Fruit fly (Drosophila melanogaster): ENCODE data around the gene CG13004.

CG13004 gene

DNA sequence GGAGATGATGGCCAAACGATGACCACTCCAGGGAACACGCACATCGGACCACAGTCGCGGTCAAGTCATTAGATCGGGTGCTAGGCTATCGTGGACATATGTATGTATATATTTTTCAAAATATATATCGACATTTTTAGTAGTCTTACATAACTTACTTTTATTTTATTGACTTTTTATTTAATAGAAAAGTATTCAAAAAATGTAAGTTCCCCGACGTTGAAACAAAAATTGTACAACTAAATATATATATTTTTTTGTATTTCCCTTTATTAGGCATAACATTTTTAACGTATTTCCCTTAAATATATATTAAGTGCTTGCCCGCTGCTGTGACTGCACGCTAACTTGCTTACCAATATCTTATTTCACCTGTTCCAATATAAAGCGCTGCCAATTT, 20.2 kb downstream of the CG13004 start:
- no peak for TF ChIP-seq ap (GFP tag; IDR thresholded peaks at IDR 0.05)
- TF ChIP-seq Dad (GFP tag; optimal IDR thresholded peaks at IDR 0.05) = no peak
- no peak for TF ChIP-seq Sry-β (GFP tag; optimal IDR thresholded peaks at IDR 0.05)
- peak; percentile 13 for TF ChIP-seq CG2712 (tag; optimal IDR thresholded peaks at IDR 0.05)
- no peak for TF ChIP-seq Ets65A (GFP tag)
- TF ChIP-seq sr (GFP tag; IDR thresholded peaks at IDR 0.05) = no peak
- no peak for TF ChIP-seq Optix (GFP tag; IDR thresholded peaks at IDR 0.05)
- no peak for TF ChIP-seq CG31365 (tag; optimal IDR thresholded peaks at IDR 0.05)
- TF ChIP-seq abd-A (tag; optimal IDR thresholded peaks at IDR 0.05) = no peak
- TF ChIP-seq gfzf (GFP tag; optimal IDR thresholded peaks at IDR 0.05) = no peak
- TF ChIP-seq unc-4 (GFP tag; IDR thresholded peaks at IDR 0.05; ENCODE audit: partially characterized antibody) = no peak
- peak; percentile 22 for TF ChIP-seq CG10979 (tag; optimal IDR thresholded peaks at IDR 0.05)
- no peak for TF ChIP-seq CG8089 (GFP tag; optimal IDR thresholded peaks at IDR 0.05)
- no peak for TF ChIP-seq CG2116 (GFP tag; optimal IDR thresholded peaks at IDR 0.05)
- no peak for TF ChIP-seq CG1233 (GFP tag; optimal IDR thresholded peaks at IDR 0.05)
- TF ChIP-seq CG7745 (tag; optimal IDR thresholded peaks at IDR 0.05) = no peak
- TF ChIP-seq trh (GFP tag; optimal IDR thresholded peaks at IDR 0.05) = no peak
- TF ChIP-seq tio (GFP tag; optimal IDR thresholded peaks at IDR 0.05) = no peak
- no peak for TF ChIP-seq Dbx (GFP tag; IDR thresholded peaks at IDR 0.05)
- TF ChIP-seq CG12744 (GFP tag; optimal IDR thresholded peaks at IDR 0.05) = no peak
- TF ChIP-seq Chrac-16 (GFP tag; optimal IDR thresholded peaks at IDR 0.05) = no peak
- TF ChIP-seq CG18476 (GFP tag; optimal IDR thresholded peaks at IDR 0.05) = no peak
- TF ChIP-seq bigmax (GFP tag; optimal IDR thresholded peaks at IDR 0.05) = no peak
- TF ChIP-seq hb (GFP tag; IDR thresholded peaks at IDR 0.05; ENCODE audit: partially characterized antibody) = no peak
- TF ChIP-seq sim (GFP tag; IDR thresholded peaks at IDR 0.05) = no peak
- TF ChIP-seq Vsx1 (GFP tag; optimal IDR thresholded peaks at IDR 0.05) = no peak
- TF ChIP-seq CG1603 (tag; optimal IDR thresholded peaks at IDR 0.05) = no peak
- TF ChIP-seq CG11696 (GFP tag; IDR thresholded peaks at IDR 0.05) = peak; percentile 60
- TF ChIP-seq Dp (GFP tag; optimal IDR thresholded peaks at IDR 0.05) = no peak
- TF ChIP-seq CG1792 (GFP tag; optimal IDR thresholded peaks at IDR 0.05) = no peak
- no peak for TF ChIP-seq gro (GFP tag; optimal IDR thresholded peaks at IDR 0.05)
- TF ChIP-seq CG15269 (tag; optimal IDR thresholded peaks at IDR 0.05) = peak; percentile 9
- TF ChIP-seq CG2120 (GFP tag; optimal IDR thresholded peaks at IDR 0.05) = no peak
- no peak for TF ChIP-seq CG17802 (tag; optimal IDR thresholded peaks at IDR 0.05)
- no peak for TF ChIP-seq tin (GFP tag; optimal IDR thresholded peaks at IDR 0.05)
- TF ChIP-seq Sox100B (GFP tag; optimal IDR thresholded peaks at IDR 0.05) = peak; percentile 59
- TF ChIP-seq Bteb2 (GFP tag; optimal IDR thresholded peaks at IDR 0.05) = no peak
- no peak for TF ChIP-seq Hmr (GFP tag; optimal IDR thresholded peaks at IDR 0.05)
- TF ChIP-seq CG8388 (GFP tag; optimal IDR thresholded peaks at IDR 0.05) = no peak
- no peak for TF ChIP-seq dimm (GFP tag; IDR thresholded peaks at IDR 0.05)
- no peak for TF ChIP-seq Lpt (GFP tag; optimal IDR thresholded peaks at IDR 0.05)
- TF ChIP-seq CG16815 (GFP tag; optimal IDR thresholded peaks at IDR 0.05) = no peak
- no peak for TF ChIP-seq NC2α (GFP tag; optimal IDR thresholded peaks at IDR 0.05)
- TF ChIP-seq Ssrp (tag; optimal IDR thresholded peaks at IDR 0.05) = no peak
- TF ChIP-seq disco-r (GFP tag; optimal IDR thresholded peaks at IDR 0.05) = no peak
- no peak for TF ChIP-seq cwo (GFP tag; optimal IDR thresholded peaks at IDR 0.05)
- TF ChIP-seq row (GFP tag; IDR thresholded peaks at IDR 0.05) = peak; percentile 57
- no peak for TF ChIP-seq ato (GFP tag; IDR thresholded peaks at IDR 0.05; ENCODE audit: partially characterized antibody)
- no peak for TF ChIP-seq z (GFP tag; IDR thresholded peaks at IDR 0.05)
- TF ChIP-seq wdn (GFP tag; IDR thresholded peaks at IDR 0.05) = no peak
- no peak for TF ChIP-seq rib (GFP tag; IDR thresholded peaks at IDR 0.05)
- TF ChIP-seq lbe (GFP tag; optimal IDR thresholded peaks at IDR 0.05) = no peak

All from whole organism, embryonic.